Fruit fly (Drosophila melanogaster): Measurements from ENCODE around the gene CG11768.

The CG11768 gene

DNA sequence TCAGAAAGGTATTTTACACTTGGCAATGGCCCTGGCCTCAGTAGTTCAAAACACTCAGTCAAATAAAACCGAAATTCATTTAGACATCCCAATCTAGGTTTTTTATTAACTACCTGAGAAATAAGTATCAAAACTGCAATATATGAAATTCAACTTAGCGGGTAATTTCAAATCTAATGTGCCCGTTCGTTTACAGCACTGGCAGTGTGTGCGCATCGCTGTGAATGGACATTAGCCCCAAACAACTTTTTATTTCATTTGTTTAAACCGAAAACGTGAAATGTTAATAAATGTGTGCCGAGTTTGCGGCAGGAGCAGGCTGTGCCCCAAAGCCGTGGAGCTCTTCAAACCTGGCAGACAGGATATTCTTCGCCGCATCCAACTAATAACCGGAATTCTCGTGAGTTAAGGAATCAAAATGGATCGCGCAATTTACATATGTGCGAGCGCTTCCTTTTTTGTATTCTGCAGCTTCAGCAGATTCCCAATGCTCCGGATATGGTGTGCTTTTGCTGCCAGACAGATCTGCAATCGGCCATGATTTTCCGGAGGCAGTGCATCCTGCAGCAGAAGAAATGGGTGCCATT, 44.9 kb downstream of the CG11768 start, which contains the start of gene nom:
nom (plus strand) TSS at position 213 of the 587 bp plus-strand sequence.
- TF ChIP-seq Rel (GFP tag; optimal IDR thresholded peaks at IDR 0.05), result no peak
- peak; percentile 77 for TF ChIP-seq Rel (tag; optimal IDR thresholded peaks at IDR 0.05)
- no peak for TF ChIP-seq dsf (GFP tag; optimal IDR thresholded peaks at IDR 0.05; ENCODE audit: borderline replicate concordance)

DNA sequence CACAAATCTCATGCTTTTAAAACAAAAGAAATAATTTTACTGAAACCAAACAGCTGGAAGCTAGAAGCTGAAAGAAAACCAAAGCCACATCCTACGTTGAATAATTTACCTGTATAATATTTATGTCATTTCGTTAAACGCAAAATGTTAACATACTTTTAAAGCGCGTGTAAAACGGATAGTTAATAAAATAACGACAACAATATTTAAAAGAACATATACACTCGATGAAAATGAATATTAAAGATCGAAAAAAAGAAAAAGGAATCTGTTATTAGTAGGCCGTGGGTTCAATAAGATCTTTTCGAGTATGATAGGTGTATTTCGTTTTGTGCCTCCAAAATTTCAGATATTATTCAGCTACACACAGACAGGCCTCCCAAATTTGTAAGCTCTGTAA, 46.9 kb downstream of the CG11768 start, which contains the start of gene CG8136:
CG8136 (plus strand) TSS at position 301 of the 400 bp plus-strand sequence.
- TF ChIP-seq usp (GFP tag; optimal IDR thresholded peaks at IDR 0.05) (no peak), CG9705 (GFP tag; optimal IDR thresholded peaks at IDR 0.05) (no peak), Abd-B (GFP tag; optimal IDR thresholded peaks at IDR 0.05) (no peak), dsf (GFP tag; optimal IDR thresholded peaks at IDR 0.05; ENCODE audit: borderline replicate concordance) (no peak), dmrt93B (GFP tag; optimal IDR thresholded peaks at IDR 0.05) (no peak), Mio (GFP tag; optimal IDR thresholded peaks at IDR 0.05) (no peak), Dif (GFP tag; optimal IDR thresholded peaks at IDR 0.05; ENCODE audit: partially characterized antibody) (no peak), pan (optimal IDR thresholded peaks at IDR 0.05) (no peak)

DNA sequence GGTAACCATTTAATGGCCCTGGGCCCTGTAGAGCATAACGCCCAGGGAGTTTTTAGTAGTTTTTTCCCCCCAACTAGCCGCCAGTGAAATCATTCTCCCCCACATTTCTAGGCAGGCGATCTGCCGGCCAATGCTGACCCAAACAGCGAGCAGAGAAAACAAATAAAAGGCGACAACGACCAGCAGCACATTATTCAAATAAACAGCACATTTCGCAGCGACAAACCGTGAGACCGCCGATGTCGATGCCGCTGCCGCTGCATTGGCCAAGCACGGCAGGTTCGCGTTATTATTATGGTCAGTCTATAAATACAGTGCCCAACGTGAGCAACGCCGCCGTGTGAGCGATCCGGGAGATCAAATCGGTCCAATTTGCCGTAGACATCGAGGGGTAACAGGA, 49.1 kb downstream of the CG11768 start, which contains the start of gene CG11760:
CG11760 (plus strand) TSS at position 301 of the 400 bp plus-strand sequence.
- no peak for TF ChIP-seq OdsH (GFP tag; optimal IDR thresholded peaks at IDR 0.05)
- TF ChIP-seq pan (optimal IDR thresholded peaks at IDR 0.05), result no peak

DNA sequence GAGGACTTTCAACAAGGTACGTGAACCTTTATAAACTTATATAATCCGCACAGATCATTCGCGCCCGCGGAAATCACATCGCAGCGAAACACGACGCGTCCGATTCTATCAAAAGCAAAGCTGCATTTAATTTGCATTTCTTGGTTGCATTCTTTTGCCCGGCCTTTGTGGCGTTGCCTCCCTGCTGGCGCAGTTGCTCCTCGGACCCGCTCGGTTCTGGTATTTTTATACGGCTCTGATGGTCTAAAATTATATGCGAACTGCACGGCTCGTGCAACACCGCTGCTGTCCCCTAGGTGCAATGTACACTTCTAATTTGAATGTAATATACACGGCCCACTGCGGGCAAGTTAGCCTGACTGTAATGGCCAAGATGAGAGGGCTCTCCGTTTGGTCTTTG, 49.6 kb downstream of the CG11768 start, which contains the start of gene Cks85A:
Cks85A (minus strand) TSS at position 101 of the 400 bp plus-strand sequence.
- TF ChIP-seq Rel (GFP tag; optimal IDR thresholded peaks at IDR 0.05) (no peak), Rel (tag; optimal IDR thresholded peaks at IDR 0.05) (peak; percentile 25), pan (optimal IDR thresholded peaks at IDR 0.05) (no peak)

DNA sequence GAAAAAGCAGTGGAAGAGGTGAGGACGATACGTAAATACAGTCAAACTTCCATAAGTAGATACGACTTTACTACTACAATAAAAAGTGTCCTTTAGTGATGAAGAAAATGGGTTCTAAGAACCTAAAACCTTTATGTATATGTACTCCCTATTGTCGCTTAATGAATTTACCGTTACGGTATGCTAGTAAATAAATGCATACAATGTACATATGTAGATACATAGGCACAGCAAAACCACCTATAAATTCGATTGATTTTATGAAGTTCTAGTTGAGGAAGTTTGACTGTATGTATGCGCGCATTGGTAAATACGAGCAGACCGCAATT, 51.5 kb downstream of the CG11768 start:
- no peak for TF ChIP-seq Dif (GFP tag; optimal IDR thresholded peaks at IDR 0.05; ENCODE audit: partially characterized antibody)
- no peak for TF ChIP-seq Mio (GFP tag; optimal IDR thresholded peaks at IDR 0.05)
- no peak for TF ChIP-seq br (GFP tag; optimal IDR thresholded peaks at IDR 0.05)
- no peak for TF ChIP-seq foxo (GFP tag; optimal IDR thresholded peaks at IDR 0.05)
- no peak for TF ChIP-seq lola (GFP tag; optimal IDR thresholded peaks at IDR 0.05)
- no peak for TF ChIP-seq Rel (GFP tag; optimal IDR thresholded peaks at IDR 0.05)
- TF ChIP-seq Rel (tag; optimal IDR thresholded peaks at IDR 0.05), result no peak
- peak; percentile 10 for TF ChIP-seq ey (GFP tag; optimal IDR thresholded peaks at IDR 0.05)
- TF ChIP-seq Vsx2 (GFP tag; optimal IDR thresholded peaks at IDR 0.05; ENCODE audit: partially characterized antibody), result no peak
- TF ChIP-seq OdsH (GFP tag; optimal IDR thresholded peaks at IDR 0.05), result peak; percentile 6
- TF ChIP-seq Myc (optimal IDR thresholded peaks at IDR 0.05), result no peak
- TF ChIP-seq rgr (GFP tag; optimal IDR thresholded peaks at IDR 0.05), result no peak
- no peak for TF ChIP-seq CG32264 (GFP tag; optimal IDR thresholded peaks at IDR 0.05)
- TF ChIP-seq GATAd (GFP tag; optimal IDR thresholded peaks at IDR 0.05), result no peak
- no peak for TF ChIP-seq Hnf4 (GFP tag; optimal IDR thresholded peaks at IDR 0.05)
- TF ChIP-seq Hr83 (GFP tag; optimal IDR thresholded peaks at IDR 0.05; ENCODE audit: poor library complexity, severe bottlenecking), result no peak
- TF ChIP-seq sv (GFP tag; optimal IDR thresholded peaks at IDR 0.05), result no peak

DNA sequence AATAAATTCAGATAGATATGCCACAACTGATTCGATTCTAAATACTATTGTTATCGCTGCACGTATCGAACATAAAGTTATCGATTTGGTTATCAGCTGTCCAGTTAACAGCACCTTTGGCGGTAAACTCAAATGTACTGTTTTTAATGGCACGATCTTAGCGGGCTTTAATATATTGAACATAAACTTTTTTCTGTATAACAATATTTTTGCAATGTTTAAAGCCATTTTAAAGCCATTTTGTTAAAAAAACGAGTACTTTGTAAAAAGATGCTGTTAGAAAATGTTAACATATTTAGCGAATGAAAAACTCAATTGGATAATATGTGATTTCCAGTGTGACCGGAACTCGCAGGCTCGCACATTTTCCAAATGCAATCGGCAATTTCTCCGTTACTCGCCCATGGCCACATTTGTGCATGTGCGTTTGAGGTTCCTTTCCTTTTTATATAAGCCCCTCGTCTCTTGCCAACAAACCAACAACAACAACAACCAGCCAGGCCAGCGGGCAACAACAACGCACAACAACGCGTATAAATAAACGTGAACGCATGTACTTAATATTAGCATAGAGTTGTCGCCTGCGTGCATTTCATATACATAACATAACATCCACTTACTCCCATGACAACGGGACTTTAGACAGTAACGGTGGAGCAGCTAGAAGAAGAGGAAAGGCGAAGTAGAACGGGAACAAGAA, 52.0 kb downstream of the CG11768 start, which contains the start of gene TMEM216:
TMEM216 (plus strand) TSS at position 393 of the 700 bp plus-strand sequence.
- TF ChIP-seq Dif (GFP tag; optimal IDR thresholded peaks at IDR 0.05; ENCODE audit: partially characterized antibody) (no peak), Rel (GFP tag; optimal IDR thresholded peaks at IDR 0.05) (no peak), Rel (tag; optimal IDR thresholded peaks at IDR 0.05) (peak; percentile 58), sage (GFP tag; optimal IDR thresholded peaks at IDR 0.05) (no peak), rgr (GFP tag; optimal IDR thresholded peaks at IDR 0.05) (peak; percentile 1), psq (GFP tag; optimal IDR thresholded peaks at IDR 0.05) (peak; percentile 2)

DNA sequence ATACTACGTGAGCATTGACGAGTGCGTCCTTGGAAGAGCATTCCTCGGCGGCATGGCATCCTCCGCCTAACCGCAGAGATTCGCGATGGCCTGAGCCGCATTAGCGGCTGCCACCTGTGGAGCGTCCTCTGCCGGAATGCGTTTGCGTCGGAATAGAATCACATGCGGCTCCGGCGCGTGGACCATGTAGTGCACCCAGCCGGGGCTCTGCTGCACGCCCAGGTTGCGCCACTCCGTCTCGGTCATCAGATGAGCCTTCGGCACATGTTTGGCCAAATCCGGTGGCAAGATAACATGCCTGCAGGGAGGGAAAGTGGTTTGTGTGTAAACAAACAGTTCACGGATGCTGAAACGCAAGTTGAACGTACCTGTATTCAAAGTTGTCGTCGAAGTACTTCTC, 52.6 kb downstream of the CG11768 start:
- no peak for TF ChIP-seq jim (GFP tag; optimal IDR thresholded peaks at IDR 0.05)
- TF ChIP-seq CG9705 (GFP tag; optimal IDR thresholded peaks at IDR 0.05), result no peak
- no peak for TF ChIP-seq rgr (GFP tag; optimal IDR thresholded peaks at IDR 0.05)
- TF ChIP-seq ey (GFP tag; optimal IDR thresholded peaks at IDR 0.05), result no peak
- TF ChIP-seq Abd-B (GFP tag; optimal IDR thresholded peaks at IDR 0.05), result no peak

Measured in whole organism, wandering third instar larva.